Fruit fly (Drosophila melanogaster) whole organism, wandering third instar larva: ENCODE data around the gene CG6791.

ENCODE experiments used
- Abd-B ChIP-seq: fragments of >200 bp; optimal IDR thresholded peaks from 2 replicates; lab custom pipeline; 2017; ENCODE audit warnings: missing biosample characterization, missing genetic modification characterization
- CrebA ChIP-seq: fragments of 200-800 bp; sonication (Bioruptor generic); optimal IDR thresholded peaks from 2 replicates; lab custom pipeline; 2016; ENCODE audit warnings: missing biosample characterization, mild to moderate bottlenecking, missing genetic modification characterization, borderline replicate concordance
- Dfd ChIP-seq: fragments of >200 bp; optimal IDR thresholded peaks from 2 replicates; lab custom pipeline; 2017; ENCODE audit warnings: missing biosample characterization, missing genetic modification characterization
- Hr78 ChIP-seq: fragments of >200 bp; optimal IDR thresholded peaks from 2 replicates; lab custom pipeline; 2017; ENCODE audit warnings: missing biosample characterization, missing genetic modification characterization
- Jra ChIP-seq: sonication (Bioruptor generic); optimal IDR thresholded peaks from 2 replicates; lab custom pipeline; 2016; ENCODE audit warnings: missing biosample characterization, missing genetic modification characterization
- Myc ChIP-seq: fragments of >200 bp; optimal IDR thresholded peaks from 2 replicates; lab custom pipeline; 2017
- Rel ChIP-seq, 2 experiments: fragments of 200-800 bp; sonication (Bioruptor generic) in 1 of 2; optimal IDR thresholded peaks; 2 replicates in 1 of 2; 3 replicates in 1 of 2; lab custom pipeline; 2016 to 2019; ENCODE audit warnings: mild to moderate bottlenecking in 2 of 2, missing biosample characterization in 2 of 2, missing genetic modification characterization in 2 of 2, moderate library complexity in 1 of 2
- br ChIP-seq: fragments of 200-800 bp; sonication (Bioruptor generic); optimal IDR thresholded peaks from 2 replicates; lab custom pipeline; 2016; ENCODE audit warnings: missing biosample characterization, missing genetic modification characterization
- brk ChIP-seq: fragments of 200-800 bp; sonication (Bioruptor generic); optimal IDR thresholded peaks from 2 replicates; lab custom pipeline; 2016; ENCODE audit warnings: missing biosample characterization, mild to moderate bottlenecking, missing genetic modification characterization
- lola ChIP-seq: fragments of >200 bp; optimal IDR thresholded peaks from 2 replicates; lab custom pipeline; 2017; ENCODE audit warnings: missing biosample characterization, missing genetic modification characterization
- pan ChIP-seq: fragments of >200 bp; optimal IDR thresholded peaks from 2 replicates; lab custom pipeline; 2017
- psq ChIP-seq: fragments of 200-800 bp; sonication (Bioruptor generic); optimal IDR thresholded peaks from 3 replicates; lab custom pipeline; 2017; ENCODE audit warnings: missing biosample characterization, mild to moderate bottlenecking, missing genetic modification characterization, moderate library complexity
- sv ChIP-seq: fragments of 200-800 bp; sonication (Bioruptor generic); optimal IDR thresholded peaks from 3 replicates; lab custom pipeline; 2016; ENCODE audit warnings: missing biosample characterization, missing genetic modification characterization
- usp ChIP-seq: fragments of >200 bp; optimal IDR thresholded peaks from 2 replicates; lab custom pipeline; 2017; ENCODE audit warnings: missing biosample characterization, missing genetic modification characterization

DNA sequence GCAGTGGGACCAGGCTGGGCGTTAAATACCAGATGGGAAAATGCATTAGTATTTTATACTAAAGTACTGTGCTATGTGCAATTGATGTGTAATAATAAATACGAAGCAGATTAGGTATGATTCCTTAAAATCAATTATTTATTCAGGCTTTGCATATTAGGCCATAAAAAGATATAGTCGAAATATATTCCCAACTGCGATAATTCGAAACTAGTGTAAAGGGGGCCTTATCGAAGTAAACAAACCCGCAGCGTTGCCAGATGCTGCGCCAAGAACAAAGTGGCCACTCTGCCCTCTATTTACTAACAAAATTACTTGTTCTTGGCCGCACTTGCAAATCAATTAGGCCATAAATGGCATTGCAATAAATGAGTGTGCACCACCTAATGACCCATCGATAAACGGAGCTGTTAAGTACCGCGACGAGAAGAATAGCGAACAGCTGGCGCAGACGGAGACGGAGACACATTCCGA, 32.4 kb downstream of the CG6791 start, which contains the start of gene CG10898:
- TF ChIP-seq Rel (GFP tag; optimal IDR thresholded peaks at IDR 0.05; lab: Kevin White, UChicago) = no peak
- no peak for TF ChIP-seq Rel (tag; optimal IDR thresholded peaks at IDR 0.05; lab: Kevin White, UChicago)
- TF ChIP-seq Abd-B (GFP tag; lab: Kevin White, UChicago) = no peak
- TF ChIP-seq brk (GFP tag; lab: Kevin White, UChicago) = peak; percentile 60
- no peak for TF ChIP-seq Myc (lab: Kevin White, UChicago)
- TF ChIP-seq Jra = peak; percentile 68
- TF ChIP-seq CrebA = no peak
- TF ChIP-seq Dfd (GFP tag; lab: Kevin White, UChicago) = no peak
- TF ChIP-seq lola (GFP tag; lab: Kevin White, UChicago) = no peak
- TF ChIP-seq psq (GFP tag; lab: Kevin White, UChicago) = peak; percentile 59
- no peak for TF ChIP-seq Hr78 (GFP tag; lab: Kevin White, UChicago)
- no peak for TF ChIP-seq pan (lab: Kevin White, UChicago)
- peak; percentile 71 for TF ChIP-seq sv (GFP tag; lab: Kevin White, UChicago)
- peak; percentile 62 for TF ChIP-seq br (GFP tag; lab: Kevin White, UChicago)
- TF ChIP-seq usp (GFP tag; lab: Kevin White, UChicago) = no peak
